Worm (Caenorhabditis elegans) whole organism, L3 larva: ENCODE results near the gene str-214.
A peak's percentile ranks its signal among the peaks of the same experiment; 100 is the strongest.

ENCODE experiments used
- R02D3.7 ChIP-seq: fragments of 150-350 bp; optimal IDR thresholded peaks from 2 replicates; lab custom pipeline; 2014; ENCODE audit warnings: missing biosample characterization, missing genetic modification characterization
- ZK546.5 ChIP-seq: sonication (generic microtip); optimal IDR thresholded peaks from 2 replicates; lab custom pipeline; 2017; ENCODE audit warnings: missing biosample characterization, missing genetic modification characterization
- aly-2 ChIP-seq: fragments of 150-350 bp; optimal IDR thresholded peaks from 2 replicates; lab custom pipeline; 2014; ENCODE audit warnings: missing biosample characterization, missing genetic modification characterization
- ama-1 ChIP-seq: fragments of 150-350 bp; optimal IDR thresholded peaks from 2 replicates; lab custom pipeline; 2018
- ceh-16 ChIP-seq: sonication (generic microtip); optimal IDR thresholded peaks from 2 replicates; lab custom pipeline; 2017; ENCODE audit warnings: missing biosample characterization, missing genetic modification characterization
- ceh-82 ChIP-seq: fragments of 150-350 bp; optimal IDR thresholded peaks from 2 replicates; lab custom pipeline; 2014; ENCODE audit warnings: missing biosample characterization, missing genetic modification characterization
- ceh-9 ChIP-seq: sonication (generic microtip); optimal IDR thresholded peaks from 2 replicates; lab custom pipeline; 2018; ENCODE audit warnings: missing biosample characterization, missing genetic modification characterization
- daf-12 ChIP-seq: fragments of 150-350 bp; optimal IDR thresholded peaks from 2 replicates; lab custom pipeline; 2014; ENCODE audit warnings: missing biosample characterization, missing genetic modification reagents, missing genetic modification characterization
- egl-27 ChIP-seq: sonication (generic microtip); optimal IDR thresholded peaks from 4 replicates; lab custom pipeline; 2017; ENCODE audit warnings: missing biosample characterization, missing genetic modification reagents, missing genetic modification characterization
- egl-5 ChIP-seq: fragments of 150-350 bp; optimal IDR thresholded peaks from 2 replicates; lab custom pipeline; 2017; ENCODE audit warnings: missing biosample characterization, missing genetic modification reagents, missing genetic modification characterization, inconsistent platforms
- elt-1 ChIP-seq: fragments of 150-350 bp; optimal IDR thresholded peaks from 2 replicates; lab custom pipeline; 2014; ENCODE audit warnings: missing biosample characterization, missing genetic modification characterization
- elt-2 ChIP-seq: sonication (generic microtip); optimal IDR thresholded peaks from 2 replicates; lab custom pipeline; 2016; ENCODE audit warnings: missing genetic modification reagents, mild to moderate bottlenecking, missing genetic modification characterization, missing compliant biosample characterization
- elt-3 ChIP-seq, 3 experiments: fragments of 150-350 bp in 1 of 3; sonication (generic microtip) in 2 of 3; optimal IDR thresholded peaks; 2 replicates in 2 of 3; 4 replicates in 1 of 3; lab custom pipeline; 2014 to 2017; ENCODE audit warnings: missing biosample characterization in 3 of 3, missing genetic modification characterization in 3 of 3
- eor-1 ChIP-seq, 2 experiments: fragments of 150-350 bp; optimal IDR thresholded peaks; 2 replicates each; lab custom pipeline; 2014 to 2018; ENCODE audit warnings: missing biosample characterization in 2 of 2, missing genetic modification characterization in 2 of 2
- fkh-10 ChIP-seq: sonication (generic microtip); optimal IDR thresholded peaks from 2 replicates; lab custom pipeline; 2017; ENCODE audit warnings: missing biosample characterization, missing genetic modification reagents, missing genetic modification characterization
- fkh-2 ChIP-seq: fragments of 150-350 bp; optimal IDR thresholded peaks from 2 replicates; lab custom pipeline; 2014; ENCODE audit warnings: missing biosample characterization, missing genetic modification reagents, missing genetic modification characterization
- fos-1 ChIP-seq: fragments of 150-350 bp; optimal IDR thresholded peaks from 2 replicates; lab custom pipeline; 2014; ENCODE audit warnings: missing biosample characterization, missing genetic modification characterization
- hmg-11 ChIP-seq: sonication (generic microtip); optimal IDR thresholded peaks from 2 replicates; lab custom pipeline; 2016; ENCODE audit warnings: missing genetic modification characterization, missing compliant biosample characterization
- jun-1 ChIP-seq: fragments of 150-350 bp; optimal IDR thresholded peaks from 2 replicates; lab custom pipeline; 2014; ENCODE audit warnings: missing biosample characterization, missing genetic modification reagents, missing genetic modification characterization
- lin-15B ChIP-seq: fragments of 150-350 bp; optimal IDR thresholded peaks from 2 replicates; lab custom pipeline; 2014; ENCODE audit warnings: missing biosample characterization, missing genetic modification characterization
- lin-39 ChIP-seq: fragments of 150-350 bp; optimal IDR thresholded peaks from 2 replicates; lab custom pipeline; 2018; ENCODE audit warnings: missing biosample characterization, missing genetic modification reagents, missing genetic modification characterization
- lsy-12 ChIP-seq: sonication (generic microtip); optimal IDR thresholded peaks from 2 replicates; lab custom pipeline; 2016; ENCODE audit warnings: mild to moderate bottlenecking, missing genetic modification characterization, missing compliant biosample characterization
- mdl-1 ChIP-seq: fragments of 150-350 bp; optimal IDR thresholded peaks from 2 replicates; lab custom pipeline; 2014; ENCODE audit warnings: missing biosample characterization, missing genetic modification characterization
- nhr-12 ChIP-seq: fragments of 150-350 bp; optimal IDR thresholded peaks from 2 replicates; lab custom pipeline; 2014; ENCODE audit warnings: missing biosample characterization, missing genetic modification characterization
- nhr-237 ChIP-seq: fragments of 150-350 bp; optimal IDR thresholded peaks from 2 replicates; lab custom pipeline; 2014; ENCODE audit warnings: missing biosample characterization, missing genetic modification characterization
- nhr-25 ChIP-seq: sonication (generic microtip); optimal IDR thresholded peaks from 2 replicates; lab custom pipeline; 2017; ENCODE audit warnings: missing biosample characterization, missing genetic modification characterization
- nhr-28 ChIP-seq: fragments of 150-350 bp; optimal IDR thresholded peaks from 2 replicates; lab custom pipeline; 2014; ENCODE audit warnings: missing biosample characterization, missing genetic modification characterization
- nhr-43 ChIP-seq: sonication (generic microtip); optimal IDR thresholded peaks from 2 replicates; lab custom pipeline; 2016; ENCODE audit warnings: mild to moderate bottlenecking, missing genetic modification characterization, missing compliant biosample characterization; ENCODE audit not compliant: poor library complexity, severe bottlenecking
- nhr-67 ChIP-seq: fragments of 150-350 bp; optimal IDR thresholded peaks from 2 replicates; lab custom pipeline; 2014; ENCODE audit warnings: missing biosample characterization, missing genetic modification characterization
- nhr-76 ChIP-seq: fragments of 150-350 bp; sonication (generic microtip); optimal IDR thresholded peaks from 5 replicates; lab custom pipeline; 2014; ENCODE audit warnings: missing biosample characterization, missing genetic modification characterization
- pha-4 ChIP-seq: fragments of 150-350 bp; optimal IDR thresholded peaks from 2 replicates; lab custom pipeline; 2014; ENCODE audit warnings: missing biosample characterization, missing genetic modification reagents, missing genetic modification characterization
- pqm-1 ChIP-seq: fragments of 150-350 bp; optimal IDR thresholded peaks from 2 replicates; lab custom pipeline; 2017; ENCODE audit warnings: missing biosample characterization, missing genetic modification characterization, inconsistent platforms
- skn-1 ChIP-seq: fragments of 150-350 bp; optimal IDR thresholded peaks from 2 replicates; lab custom pipeline; 2014; ENCODE audit warnings: missing biosample characterization, missing genetic modification characterization
- tbx-2 ChIP-seq: sonication (generic microtip); optimal IDR thresholded peaks from 2 replicates; lab custom pipeline; 2016; ENCODE audit warnings: mild to moderate bottlenecking, missing genetic modification characterization, missing compliant biosample characterization
- unc-39 ChIP-seq: sonication (generic microtip); optimal IDR thresholded peaks from 4 replicates; lab custom pipeline; 2017; ENCODE audit warnings: missing biosample characterization, missing genetic modification characterization
- unc-62 ChIP-seq: fragments of 150-350 bp; sonication (generic microtip); optimal IDR thresholded peaks from 4 replicates; lab custom pipeline; 2014; ENCODE audit warnings: missing biosample characterization, missing genetic modification reagents, missing genetic modification characterization
- zag-1 ChIP-seq: fragments of 150-350 bp; optimal IDR thresholded peaks from 2 replicates; lab custom pipeline; 2014; ENCODE audit warnings: missing biosample characterization, missing genetic modification characterization

str-214 gene

DNA sequence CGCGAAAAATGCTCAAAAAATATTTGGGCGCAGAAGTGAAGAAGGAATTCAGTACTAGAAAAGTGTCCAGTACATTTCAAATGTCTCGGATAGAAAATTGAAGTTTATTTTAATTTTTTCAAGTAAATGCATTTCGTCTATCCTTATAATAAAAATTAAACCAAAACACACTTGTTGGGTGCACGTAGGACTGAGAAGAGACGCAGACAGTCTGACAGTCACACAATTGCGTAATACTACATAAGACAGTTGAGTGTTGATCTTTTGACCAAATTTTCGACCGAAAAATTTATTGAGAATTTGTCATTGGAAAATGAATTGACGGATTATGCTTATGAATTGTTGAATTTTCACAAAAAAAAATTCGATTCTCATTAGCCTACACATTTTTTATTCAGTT is 5.6 kb upstream of the str-214 start, which contains the start of gene oac-7:
Gene oac-7 (plus strand): TSS at position 283 of the 400 bp plus-strand sequence.
- peak; percentile 15 for TF ChIP-seq elt-2 (tag; lab: Kevin White, UChicago)
- no peak for TF ChIP-seq eor-1 (tag; optimal IDR thresholded peaks at IDR 0.05; lab: Kevin White, UChicago)
- TF ChIP-seq, all 47 proteins: peak for 1

DNA sequence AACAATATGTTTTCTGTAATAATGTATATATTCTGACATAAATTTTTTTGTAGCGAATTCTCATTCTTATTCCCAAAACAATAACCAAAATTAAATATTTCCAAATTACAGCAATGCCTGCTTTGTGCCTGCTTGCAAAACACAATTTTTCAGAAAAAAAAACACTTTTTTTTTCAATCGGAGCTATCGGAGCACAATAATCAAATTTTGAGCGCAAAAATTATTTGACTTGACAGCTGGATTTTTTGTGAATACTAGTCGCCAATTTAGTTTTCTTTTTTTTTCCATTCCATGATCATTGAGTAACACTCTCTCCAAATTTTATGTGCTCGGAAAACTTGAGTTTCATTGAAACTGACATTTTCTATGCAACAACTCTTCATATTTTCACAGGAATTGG is 2.1 kb downstream of the str-214 start, which contains the start of gene srh-180:
Gene srh-180 (plus strand): TSS at position 301 of the 400 bp plus-strand sequence.
- TF ChIP-seq nhr-25 (tag; lab: Kevin White, UChicago) (no peak), ceh-16 (no peak), fos-1 (tag; lab: Kevin White, UChicago) (no peak), pqm-1 (tag; lab: Kevin White, UChicago) (no peak), elt-1 (tag; lab: Kevin White, UChicago) (no peak), tbx-2 (no peak), skn-1 (no peak), lin-15B (no peak), ceh-82 (tag; lab: Kevin White, UChicago) (no peak), lsy-12 (tag; lab: Kevin White, UChicago) (no peak), nhr-43 (tag; lab: Kevin White, UChicago) (no peak), hmg-11 (tag; lab: Kevin White, UChicago) (no peak), lin-39 (tag; lab: Kevin White, UChicago) (no peak), fkh-2 (tag; lab: Kevin White, UChicago) (no peak), aly-2 (tag; lab: Kevin White, UChicago) (no peak), nhr-67 (tag; lab: Kevin White, UChicago) (no peak), fkh-10 (GFP tag; lab: Kevin White, UChicago) (no peak), nhr-76 (no peak), nhr-12 (tag; lab: Kevin White, UChicago) (no peak)

ce11 chrV:16322155-16322554 is 7.1 kb downstream of the str-214 start:
- TF ChIP-seq lin-15B (no peak), ZK546.5 (tag; lab: Kevin White, UChicago) (no peak), elt-1 (tag; lab: Kevin White, UChicago) (no peak), pha-4 (tag; lab: Kevin White, UChicago) (no peak), fkh-2 (tag; lab: Kevin White, UChicago) (no peak), nhr-237 (tag; lab: Kevin White, UChicago) (no peak), nhr-28 (no peak), unc-39 (tag; lab: Kevin White, UChicago) (no peak), mdl-1 (tag; lab: Kevin White, UChicago) (no peak), egl-5 (tag; lab: Kevin White, UChicago) (no peak), nhr-12 (tag; lab: Kevin White, UChicago) (no peak), ceh-9 (no peak)

- TF ChIP-seq pqm-1 (tag; lab: Kevin White, UChicago) (no peak), ZK546.5 (tag; lab: Kevin White, UChicago) (no peak), hmg-11 (tag; lab: Kevin White, UChicago) (no peak), lsy-12 (tag; lab: Kevin White, UChicago) (no peak), elt-3 (tag; optimal IDR thresholded peaks at IDR 0.05; lab: Kevin White, UChicago) (no peak), elt-1 (tag; lab: Kevin White, UChicago) (no peak), zag-1 (tag; lab: Kevin White, UChicago) (no peak)
- TF ChIP-seq, all 47 proteins: peak for 0
Observed at ce11 chrV:16328849-16329248, 13.7 kb downstream of the str-214 start, which contains the start of gene F57G8.7. F57G8.7 (plus strand) TSS chrV:16329149.

ce11 chrV:16333412-16333811 is 18.3 kb downstream of the str-214 start, which contains the start of gene srh-167:
srh-167 (plus strand) TSS chrV:16333712.
- TF ChIP-seq daf-12 (tag; lab: Kevin White, UChicago) (no peak), R02D3.7 (tag; lab: Kevin White, UChicago) (no peak), elt-1 (tag; lab: Kevin White, UChicago) (no peak), unc-62 (no peak), egl-27 (tag; lab: Kevin White, UChicago) (no peak), ama-1 (no peak), fkh-2 (tag; lab: Kevin White, UChicago) (no peak), mdl-1 (tag; lab: Kevin White, UChicago) (no peak), jun-1 (tag; lab: Kevin White, UChicago) (no peak), nhr-28 (no peak), ceh-82 (tag; lab: Kevin White, UChicago) (no peak), lin-39 (tag; lab: Kevin White, UChicago) (no peak), nhr-237 (tag; lab: Kevin White, UChicago) (no peak)
